Worm (Caenorhabditis elegans): ENCODE results near the gene tsp-21.
A peak's percentile ranks its signal among the peaks of the same experiment; 100 is the strongest.

tsp-21 gene

DNA sequence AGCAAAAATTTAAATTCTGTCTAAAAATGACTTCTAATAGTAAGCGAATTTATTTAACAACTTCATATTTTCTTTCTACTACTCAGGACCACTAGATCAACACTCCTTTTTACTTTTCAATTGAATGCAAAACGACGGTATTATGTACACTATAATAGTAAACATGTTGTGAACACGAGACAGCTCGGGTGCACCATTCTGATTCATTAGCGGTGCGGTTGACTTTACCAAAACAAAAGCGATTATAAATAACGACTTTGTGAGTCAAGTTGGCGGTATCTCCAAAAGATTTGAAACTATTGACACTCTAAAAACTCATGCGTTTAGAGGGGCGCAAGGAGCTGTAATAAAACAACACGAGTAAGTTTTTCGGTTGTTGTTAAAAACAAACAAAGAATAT, 8.4 kb downstream of the tsp-21 start:
- TF ChIP-seq nhr-28 (tag; optimal IDR thresholded peaks at IDR 0.05): no peak
- no peak for TF ChIP-seq elt-1 (tag; optimal IDR thresholded peaks at IDR 0.05; ENCODE audit: borderline replicate concordance, insufficient read depth)
- TF ChIP-seq M03D4.4 (tag; optimal IDR thresholded peaks at IDR 0.05): no peak
- TF ChIP-seq ceh-83 (GFP tag; optimal IDR thresholded peaks at IDR 0.05): no peak
- no peak for TF ChIP-seq flh-1 (GFP tag; optimal IDR thresholded peaks at IDR 0.05)
- no peak for TF ChIP-seq ztf-11 (tag; optimal IDR thresholded peaks at IDR 0.05)
- no peak for TF ChIP-seq blmp-1 (tag; optimal IDR thresholded peaks at IDR 0.05)
- TF ChIP-seq elt-3 (tag; optimal IDR thresholded peaks at IDR 0.05): no peak
- TF ChIP-seq ceh-39 (tag; optimal IDR thresholded peaks at IDR 0.05): no peak
- no peak for TF ChIP-seq zip-8 (tag; optimal IDR thresholded peaks at IDR 0.05)
- TF ChIP-seq ham-2 (GFP tag; optimal IDR thresholded peaks at IDR 0.05): no peak
- no peak for TF ChIP-seq nhr-12 (tag; optimal IDR thresholded peaks at IDR 0.05)
- TF ChIP-seq tbx-8 (GFP tag; optimal IDR thresholded peaks at IDR 0.05): no peak

DNA sequence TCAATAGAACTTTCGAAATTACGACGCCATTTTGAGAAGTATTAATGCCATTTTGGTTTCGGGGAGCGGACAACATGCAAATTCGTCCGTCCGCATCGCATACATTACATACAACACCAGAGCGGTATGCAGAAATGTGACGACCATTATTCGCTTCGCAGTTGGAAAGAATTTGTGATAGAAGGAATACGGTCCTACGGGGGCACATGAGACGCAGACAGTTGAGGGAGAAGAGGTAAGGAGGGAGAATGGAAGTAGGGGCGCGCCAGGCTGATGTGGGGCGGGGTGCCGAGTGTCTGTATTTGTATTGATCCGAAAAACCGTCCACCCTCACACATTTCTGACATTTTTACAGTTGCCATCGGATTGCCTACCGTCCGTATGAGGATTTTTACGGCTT, 9.2 kb downstream of the tsp-21 start:
- TF ChIP-seq lin-13 (tag; optimal IDR thresholded peaks at IDR 0.05): no peak
- no peak for TF ChIP-seq mep-1 (tag; optimal IDR thresholded peaks at IDR 0.05)
- TF ChIP-seq zip-8 (tag; optimal IDR thresholded peaks at IDR 0.05): no peak
- no peak for TF ChIP-seq bed-3 (GFP tag; optimal IDR thresholded peaks at IDR 0.05)
- no peak for TF ChIP-seq ceh-39 (tag; optimal IDR thresholded peaks at IDR 0.05)
- TF ChIP-seq mab-5 (tag; optimal IDR thresholded peaks at IDR 0.05): no peak
- TF ChIP-seq ham-2 (GFP tag; optimal IDR thresholded peaks at IDR 0.05): no peak

- TF ChIP-seq ceh-39 (tag; optimal IDR thresholded peaks at IDR 0.05) (no peak), tbx-8 (GFP tag; optimal IDR thresholded peaks at IDR 0.05) (no peak), unc-62 (GFP tag; optimal IDR thresholded peaks at IDR 0.05) (no peak), bed-3 (GFP tag; optimal IDR thresholded peaks at IDR 0.05) (no peak), drap-1 (GFP tag; optimal IDR thresholded peaks at IDR 0.05) (no peak), mep-1 (tag; optimal IDR thresholded peaks at IDR 0.05) (no peak)
Observed at ce11 chrX:9948528-9948927, 16.4 kb downstream of the tsp-21 start.

DNA sequence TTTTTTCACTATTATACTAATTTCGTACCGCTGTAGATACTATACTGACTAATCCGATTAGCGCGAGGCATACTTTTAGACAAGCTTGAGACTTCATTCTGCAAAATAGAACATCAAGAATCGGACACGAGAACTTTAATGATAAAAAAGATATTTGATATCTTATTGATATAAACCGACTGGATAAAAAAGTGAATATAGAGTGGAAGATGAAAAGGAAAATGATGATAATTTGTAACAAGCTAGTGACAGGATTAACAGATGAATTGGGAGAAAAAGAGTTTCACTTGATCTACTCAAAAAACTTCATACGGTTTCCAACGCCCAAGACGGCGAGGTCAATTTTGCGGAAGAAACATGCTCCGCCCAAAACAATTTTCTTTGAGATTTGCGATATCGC, 16.8 kb downstream of the tsp-21 start, which contains the start of gene nas-37:
TSS of gene nas-37 (minus strand) at position 101 of the 400 bp plus-strand sequence.
- TF ChIP-seq ham-2 (GFP tag; optimal IDR thresholded peaks at IDR 0.05): no peak
- TF ChIP-seq flh-1 (GFP tag; optimal IDR thresholded peaks at IDR 0.05): no peak
- no peak for TF ChIP-seq unc-120 (tag; optimal IDR thresholded peaks at IDR 0.05; ENCODE audit: poor library complexity, severe bottlenecking)
- TF ChIP-seq cnd-1 (tag; optimal IDR thresholded peaks at IDR 0.05): no peak

DNA sequence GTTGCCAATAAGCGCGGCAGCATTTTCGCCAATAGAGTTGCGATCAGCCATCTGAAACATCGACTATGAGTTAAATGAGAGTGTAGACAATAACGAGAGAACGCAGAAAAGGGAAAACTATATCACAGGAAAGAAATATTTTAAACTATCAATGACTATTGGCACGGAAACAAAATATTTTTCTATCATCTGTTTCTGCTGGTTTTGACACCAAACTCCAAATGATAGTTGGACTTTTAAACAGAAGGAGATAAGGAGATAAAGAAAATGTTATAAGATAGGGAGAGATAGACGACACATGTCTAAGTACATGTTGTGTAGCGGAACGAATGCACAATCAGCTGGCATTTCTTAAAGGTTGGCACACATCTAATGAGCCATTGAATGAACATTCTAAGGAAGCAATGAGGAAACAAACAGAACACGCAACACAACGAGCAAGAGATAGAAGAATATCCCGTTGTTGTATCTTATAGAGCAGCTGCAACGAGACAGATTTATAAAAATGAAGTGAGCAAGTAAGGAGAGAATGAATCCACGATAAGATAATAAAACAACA, 22.4 kb downstream of the tsp-21 start, which contains the start of gene cysl-1:
TSS of gene cysl-1 (minus strand) at position 51 of the 559 bp plus-strand sequence.
- TF ChIP-seq unc-62 (GFP tag; optimal IDR thresholded peaks at IDR 0.05) (peak; percentile 42), tbx-8 (GFP tag; optimal IDR thresholded peaks at IDR 0.05) (no peak), nhr-12 (tag; optimal IDR thresholded peaks at IDR 0.05) (no peak), unc-120 (tag; optimal IDR thresholded peaks at IDR 0.05; ENCODE audit: poor library complexity, severe bottlenecking) (peak; percentile 51), hlh-1 (tag; optimal IDR thresholded peaks at IDR 0.05) (peak; percentile 85)

DNA sequence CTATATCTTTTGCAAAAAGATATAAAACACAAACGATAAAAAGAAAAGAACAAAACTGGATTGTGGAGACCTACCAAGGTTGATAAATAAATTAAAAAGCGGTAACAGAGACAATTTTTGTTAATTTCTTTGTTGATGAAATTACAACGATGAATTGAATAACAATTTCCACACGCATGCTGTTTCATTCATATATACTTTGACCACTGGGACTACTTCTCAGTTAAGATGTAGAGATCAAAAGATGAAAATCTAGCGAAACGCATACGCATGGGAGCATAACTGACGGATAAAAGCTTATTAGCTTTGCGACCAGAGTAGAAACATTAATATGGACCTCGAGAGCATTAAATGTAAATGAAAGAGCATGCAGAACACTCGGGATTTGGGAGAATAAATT, 23.9 kb downstream of the tsp-21 start:
- TF ChIP-seq ces-1 (GFP tag; optimal IDR thresholded peaks at IDR 0.05): peak; percentile 66
- TF ChIP-seq drap-1 (GFP tag; optimal IDR thresholded peaks at IDR 0.05): no peak

- TF ChIP-seq elt-3 (tag; optimal IDR thresholded peaks at IDR 0.05) (no peak), elt-1 (tag; optimal IDR thresholded peaks at IDR 0.05; ENCODE audit: borderline replicate concordance, insufficient read depth) (no peak), nhr-237 (tag; optimal IDR thresholded peaks at IDR 0.05) (no peak), unc-62 (GFP tag; optimal IDR thresholded peaks at IDR 0.05) (no peak), nhr-2 (tag; optimal IDR thresholded peaks at IDR 0.05) (no peak), lin-32 (GFP tag; optimal IDR thresholded peaks at IDR 0.05) (no peak), unc-39 (tag; optimal IDR thresholded peaks at IDR 0.05) (no peak), snpc-4 (tag; optimal IDR thresholded peaks at IDR 0.05) (no peak), flh-1 (GFP tag; optimal IDR thresholded peaks at IDR 0.05) (no peak), nhr-76 (tag; optimal IDR thresholded peaks at IDR 0.05) (no peak), bed-3 (GFP tag; optimal IDR thresholded peaks at IDR 0.05) (no peak), nhr-28 (tag; optimal IDR thresholded peaks at IDR 0.05) (no peak), hlh-1 (tag; optimal IDR thresholded peaks at IDR 0.05) (no peak), pha-4 (tag; optimal IDR thresholded peaks at IDR 0.05) (no peak), ceh-83 (GFP tag; optimal IDR thresholded peaks at IDR 0.05) (no peak), lsy-2 (tag; optimal IDR thresholded peaks at IDR 0.05) (no peak), ham-2 (GFP tag; optimal IDR thresholded peaks at IDR 0.05) (no peak), lin-13 (tag; optimal IDR thresholded peaks at IDR 0.05) (no peak)
Observed at ce11 chrX:9957449-9957848, 25.3 kb downstream of the tsp-21 start.
